Worm (Caenorhabditis elegans): ENCODE results near the gene Y73F8A.26.

- no peak for TF ChIP-seq F13C5.2 (tag; optimal IDR thresholded peaks at IDR 0.05)
- no peak for TF ChIP-seq ama-1 (optimal IDR thresholded peaks at IDR 0.05)
- no peak for TF ChIP-seq ets-7 (tag; optimal IDR thresholded peaks at IDR 0.05)
Measured at ce11 chrIV:15473588-15474271, at the start of gene Y73F8A.26.

All from whole organism, early embryonic.